Fruit fly (Drosophila melanogaster) whole organism: ENCODE results near the gene PolD3.

ENCODE experiments used
- CG8478 ChIP-seq: fragments of >200 bp; optimal IDR thresholded peaks from 2 replicates; lab custom pipeline; 2018; ENCODE audit warnings: inconsistent platforms
- Dll ChIP-seq: fragments of >200 bp; optimal IDR thresholded peaks from 2 replicates; lab custom pipeline; 2017
- psq ChIP-seq: fragments of >200 bp; optimal IDR thresholded peaks from 2 replicates; lab custom pipeline; 2017
- usp ChIP-seq: fragments of >200 bp; optimal IDR thresholded peaks from 2 replicates; lab custom pipeline; 2017; ENCODE audit warnings: missing biosample characterization, missing genetic modification characterization, mixed read lengths

- TF ChIP-seq usp (GFP tag; lab: Kevin White, UChicago) (no peak), psq (no peak), Dll (lab: Kevin White, UChicago) (no peak), CG8478 (lab: Kevin White, UChicago) (no peak)
Observed at dm6 chr2L:15248163-15249005, 7.7 kb downstream of the PolD3 start, which contains the start of gene dao.
